Worm (Caenorhabditis elegans) whole organism, L1 larva: ENCODE data around the gene Y67H2A.7.

Experiments used
- Y116A8C.19 ChIP-seq: sonication (generic microtip); optimal IDR thresholded peaks from 2 replicates; lab custom pipeline; 2016; ENCODE audit warnings: missing compliant biosample characterization, missing genetic modification characterization, borderline replicate concordance
- fkh-10 ChIP-seq: sonication (generic microtip); optimal IDR thresholded peaks from 2 replicates; lab custom pipeline; 2017; ENCODE audit warnings: missing biosample characterization, missing genetic modification reagents, missing genetic modification characterization
- nhr-11 ChIP-seq: fragments of 150-350 bp; optimal IDR thresholded peaks from 2 replicates; lab custom pipeline; 2014; ENCODE audit warnings: missing biosample characterization, missing genetic modification characterization
- nhr-77 ChIP-seq: fragments of 150-350 bp; optimal IDR thresholded peaks from 2 replicates; lab custom pipeline; 2014; ENCODE audit warnings: missing biosample characterization, missing genetic modification characterization
- nhr-90 ChIP-seq: sonication (generic microtip); optimal IDR thresholded peaks from 2 replicates; lab custom pipeline; 2016; ENCODE audit warnings: mild to moderate bottlenecking, missing genetic modification characterization, missing compliant biosample characterization; ENCODE audit not compliant: poor library complexity
- skn-1 ChIP-seq: fragments of 150-350 bp; optimal IDR thresholded peaks from 2 replicates; lab custom pipeline; 2014; ENCODE audit warnings: missing biosample characterization, missing genetic modification characterization
- snpc-4 ChIP-seq: fragments of 150-350 bp; optimal IDR thresholded peaks from 2 replicates; lab custom pipeline; 2014; ENCODE audit warnings: missing biosample characterization, missing genetic modification characterization
- unc-130 ChIP-seq: fragments of 150-350 bp; optimal IDR thresholded peaks from 2 replicates; lab custom pipeline; 2017; ENCODE audit warnings: missing biosample characterization, missing genetic modification characterization, inconsistent platforms
- unc-62 ChIP-seq: fragments of 150-350 bp; optimal IDR thresholded peaks from 2 replicates; lab custom pipeline; 2014; ENCODE audit warnings: missing biosample characterization, missing genetic modification reagents, missing genetic modification characterization

DNA sequence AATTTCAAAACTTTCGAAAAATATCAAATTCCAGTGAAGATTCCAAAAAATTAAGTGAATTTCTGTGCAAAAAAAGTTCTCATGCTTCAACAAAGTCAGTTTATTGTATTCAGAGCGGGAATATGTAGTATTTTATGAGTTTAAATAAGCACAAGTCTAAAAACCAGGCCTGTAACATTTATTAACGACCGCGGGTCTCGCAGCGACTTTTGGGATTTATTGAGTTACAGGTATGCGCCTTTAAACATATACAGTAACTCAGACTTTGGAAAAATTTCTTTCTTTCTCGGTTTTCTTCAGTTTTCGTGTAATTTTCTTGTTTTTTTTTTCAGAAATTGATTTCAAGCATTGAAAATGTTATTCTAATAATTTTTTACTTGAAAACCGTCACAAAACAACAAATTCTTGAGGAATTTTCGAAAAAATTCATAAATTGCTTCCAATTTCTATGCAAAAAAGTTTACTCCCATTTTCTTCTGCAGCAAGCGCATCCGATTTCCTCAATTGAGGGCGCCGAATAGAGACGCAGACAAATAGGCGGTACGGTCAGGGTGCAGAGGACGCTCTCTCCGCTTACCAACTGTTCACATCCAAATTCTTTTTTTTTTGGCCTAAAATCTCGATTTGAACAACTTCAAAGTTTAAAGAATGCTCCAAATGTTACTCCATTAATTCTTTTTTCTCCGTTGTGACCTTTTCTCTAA, 7.9 kb downstream of the Y67H2A.7 start:
- TF ChIP-seq Y116A8C.19 (tag; lab: Kevin White, UChicago) (no peak), nhr-77 (tag; lab: Kevin White, UChicago) (no peak), nhr-90 (no peak), unc-130 (tag; lab: Kevin White, UChicago) (no peak), fkh-10 (GFP tag; lab: Kevin White, UChicago) (no peak), unc-62 (no peak), skn-1 (tag; lab: Kevin White, UChicago) (no peak), nhr-11 (tag; lab: Kevin White, UChicago) (no peak), snpc-4 (tag; lab: Kevin White, UChicago) (no peak)
